Worm (Caenorhabditis elegans): ENCODE measurements around the gene ddo-2.

ddo-2 gene

DNA sequence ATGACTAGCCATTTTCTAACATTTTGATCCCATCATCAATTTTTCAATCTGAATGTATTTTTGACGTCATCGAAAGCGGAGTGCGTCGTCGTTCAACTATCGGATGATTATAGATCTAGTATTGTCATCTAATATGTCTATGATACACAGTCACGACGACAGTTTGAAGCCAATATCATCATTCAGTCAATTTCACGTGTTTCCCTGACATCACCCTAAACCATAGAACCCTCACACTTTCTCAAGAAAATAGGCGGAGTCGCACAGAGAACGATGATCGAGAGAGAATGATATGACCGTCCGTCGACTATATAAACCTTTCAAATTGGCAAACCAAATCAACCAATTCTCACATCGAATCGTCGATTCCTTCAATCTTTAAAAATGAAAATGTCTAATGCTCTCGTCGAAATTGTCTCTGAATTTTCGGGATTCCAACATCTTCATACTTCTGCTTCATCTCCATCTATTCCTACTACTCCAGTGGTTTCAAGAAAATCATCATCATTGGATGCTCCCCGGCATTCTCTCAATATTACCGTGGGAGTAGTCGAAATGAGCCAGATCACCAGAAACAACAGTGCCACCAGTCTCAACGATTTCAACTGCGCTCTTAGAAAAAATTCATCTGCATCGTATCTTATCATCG, 19.6 kb downstream of the ddo-2 start, which contains the start of gene F18E3.13:
Gene F18E3.13, plus strand, starts transcription at position 385 of the 649 bp plus-strand sequence.
- TF ChIP-seq nhr-76 (tag; optimal IDR thresholded peaks at IDR 0.05) (no peak), C34B4.2 (tag; optimal IDR thresholded peaks at IDR 0.05) (no peak), C16A3.4 (tag; optimal IDR thresholded peaks at IDR 0.05) (peak; percentile 43), elt-2 (tag; optimal IDR thresholded peaks at IDR 0.05) (no peak), pag-3 (tag; optimal IDR thresholded peaks at IDR 0.05; ENCODE audit: borderline replicate concordance, insufficient read depth) (no peak), efl-3 (GFP tag; optimal IDR thresholded peaks at IDR 0.05) (no peak), jun-1 (tag; optimal IDR thresholded peaks at IDR 0.05) (peak; percentile 7), hlh-17 (GFP tag; optimal IDR thresholded peaks at IDR 0.05; ENCODE audit: borderline replicate concordance) (no peak), unc-62 (GFP tag; optimal IDR thresholded peaks at IDR 0.05) (no peak), Y116A8C.19 (tag; optimal IDR thresholded peaks at IDR 0.05; ENCODE audit: borderline replicate concordance) (no peak), ama-1 (optimal IDR thresholded peaks at IDR 0.05) (no peak), swsn-7 (tag; optimal IDR thresholded peaks at IDR 0.05) (no peak), efl-1 (optimal IDR thresholded peaks at IDR 0.05) (no peak), efl-1 (GFP tag; optimal IDR thresholded peaks at IDR 0.05 in 1 of 2) (peak in 1 of 2 experiments; percentile 89), snpc-4 (tag; optimal IDR thresholded peaks at IDR 0.05) (no peak), nhr-77 (tag; optimal IDR thresholded peaks at IDR 0.05) (no peak), ceh-88 (GFP tag; IDR thresholded peaks at IDR 0.05) (no peak), rnt-1 (tag; optimal IDR thresholded peaks at IDR 0.05) (no peak), irx-1 (tag; optimal IDR thresholded peaks at IDR 0.05) (no peak), nhr-47 (tag; optimal IDR thresholded peaks at IDR 0.05) (peak; percentile 34), hpl-2 (GFP tag; optimal IDR thresholded peaks at IDR 0.05) (no peak), dpl-1 (GFP tag; optimal IDR thresholded peaks at IDR 0.05) (peak in 1 of 3 experiments; percentile 24), unc-86 (tag; optimal IDR thresholded peaks at IDR 0.05) (no peak), fos-1 (tag; optimal IDR thresholded peaks at IDR 0.05) (no peak), ces-1 (GFP tag; optimal IDR thresholded peaks at IDR 0.05) (no peak), ztf-4 (tag; optimal IDR thresholded peaks at IDR 0.05) (peak; percentile 50), fkh-10 (GFP tag; optimal IDR thresholded peaks at IDR 0.05) (no peak), snu-23 (GFP tag; optimal IDR thresholded peaks at IDR 0.05) (peak; percentile 74), zag-1 (tag; optimal IDR thresholded peaks at IDR 0.05) (no peak), nhr-237 (tag; optimal IDR thresholded peaks at IDR 0.05) (no peak), fkh-8 (tag; optimal IDR thresholded peaks at IDR 0.05) (no peak), nhr-90 (tag; optimal IDR thresholded peaks at IDR 0.05; ENCODE audit: poor library complexity) (peak; percentile 78), vab-15 (tag; optimal IDR thresholded peaks at IDR 0.05) (no peak), nhr-85 (tag) (peak; percentile 98), elt-3 (tag; optimal IDR thresholded peaks at IDR 0.05) (peak in 5 of 6 experiments; percentile 43 to 97 (median 69)), mef-2 (tag; optimal IDR thresholded peaks at IDR 0.05) (no peak), nhr-11 (tag; optimal IDR thresholded peaks at IDR 0.05) (no peak), tlp-1 (tag; optimal IDR thresholded peaks at IDR 0.05) (no peak), unc-98 (GFP tag; IDR thresholded peaks at IDR 0.05) (no peak), nhr-19 (GFP tag; conservative IDR thresholded peaks at IDR 0.05) (peak; percentile 97), ztf-11 (tag; optimal IDR thresholded peaks at IDR 0.05) (no peak), mep-1 (tag; optimal IDR thresholded peaks at IDR 0.05) (no peak), zip-4 (GFP tag; optimal IDR thresholded peaks at IDR 0.05) (no peak), xbp-1 (tag; optimal IDR thresholded peaks at IDR 0.05) (no peak), fkh-4 (tag; optimal IDR thresholded peaks at IDR 0.05; ENCODE audit: borderline replicate concordance) (no peak), dsc-1 (tag; optimal IDR thresholded peaks at IDR 0.05) (no peak), nhr-84 (tag; optimal IDR thresholded peaks at IDR 0.05) (no peak), unc-30 (tag; optimal IDR thresholded peaks at IDR 0.05) (no peak), sptf-1 (tag; optimal IDR thresholded peaks at IDR 0.05) (no peak), lir-3 (tag; optimal IDR thresholded peaks at IDR 0.05; ENCODE audit: poor library complexity) (no peak), lin-13 (GFP tag; optimal IDR thresholded peaks at IDR 0.05) (no peak), lin-14 (GFP tag; optimal IDR thresholded peaks at IDR 0.05) (peak; percentile 71), lin-15B (tag; optimal IDR thresholded peaks at IDR 0.05) (no peak)

All from whole organism, L1 larva.